Fruit fly (Drosophila melanogaster) S2 (cell line): ENCODE measurements around the gene bero.

ENCODE experiments used
- CG8478 ChIP-seq: fragments of >200 bp; optimal IDR thresholded peaks from 2 replicates; lab custom pipeline; 2018
- CTCF ChIP-seq, 2 experiments: fragments of >200 bp; optimal IDR thresholded peaks; 2 replicates each; lab custom pipeline; 2018

DNA sequence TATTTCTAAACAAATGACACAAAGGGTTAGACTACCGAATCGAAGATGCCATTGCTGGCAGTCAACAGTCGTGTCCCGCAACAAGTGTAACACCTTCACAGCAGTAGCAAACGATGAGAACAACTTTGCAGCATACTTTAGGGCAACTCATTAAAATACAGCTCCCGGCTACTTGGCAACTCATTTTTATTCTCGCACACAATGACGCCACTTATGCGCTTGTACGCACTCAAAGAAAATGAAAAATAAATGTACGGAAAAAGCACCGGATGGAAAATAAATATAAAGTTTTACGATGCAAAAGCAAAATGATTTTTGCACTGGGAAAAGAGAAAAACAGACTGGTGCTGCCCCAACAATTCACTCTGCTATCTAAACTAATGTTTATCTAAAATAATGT lies 32.7 kb downstream of the bero start:
- TF ChIP-seq CTCF (optimal IDR thresholded peaks at IDR 0.05; lab: Kevin White, UChicago) (peak in 1 of 2 experiments; percentile 0), CG8478 (no peak)
